Fruit fly (Drosophila melanogaster) whole organism, embryonic: Measurements from ENCODE around the gene Pis.

Source experiments
- Ada2b ChIP-seq: fragments of 200-800 bp; sonication (Bioruptor generic); IDR thresholded peaks from 2 replicates; pipeline ENCODE4 v1.3.6; 2022; ENCODE audit warnings: missing biosample characterization, missing genetic modification characterization
- CG10431 ChIP-seq: fragments of 200-800 bp; sonication (Bioruptor generic); optimal IDR thresholded peaks from 3 replicates; lab custom pipeline; 2018; ENCODE audit warnings: missing biosample characterization, mild to moderate bottlenecking, missing genetic modification characterization
- CG11456 ChIP-seq: fragments of 200-800 bp; sonication (Bioruptor generic); IDR thresholded peaks from 3 replicates; pipeline ENCODE4 v1.3.6; 2022; ENCODE audit warnings: missing biosample characterization, missing genetic modification characterization
- CG12219 ChIP-seq: fragments of 200-800 bp; sonication (Bioruptor generic); optimal IDR thresholded peaks from 3 replicates; lab custom pipeline; 2018; ENCODE audit warnings: missing biosample characterization, mild to moderate bottlenecking, missing genetic modification characterization
- CG12391 ChIP-seq: fragments of 200-800 bp; sonication (Bioruptor generic); optimal IDR thresholded peaks from 3 replicates; lab custom pipeline; 2018; ENCODE audit warnings: missing biosample characterization, mild to moderate bottlenecking, missing genetic modification characterization, moderate library complexity
- CG15011 ChIP-seq: fragments of 200-800 bp; sonication (Bioruptor generic); optimal IDR thresholded peaks from 3 replicates; lab custom pipeline; 2018; ENCODE audit warnings: missing biosample characterization, mild to moderate bottlenecking, missing genetic modification characterization
- CG15479 ChIP-seq: fragments of 200-800 bp; sonication (Bioruptor generic); optimal IDR thresholded peaks from 3 replicates; lab custom pipeline; 2019; ENCODE audit warnings: missing biosample characterization, mild to moderate bottlenecking, missing genetic modification characterization, moderate library complexity
- CG1602 ChIP-seq: fragments of 200-800 bp; sonication (Bioruptor generic); optimal IDR thresholded peaks from 3 replicates; lab custom pipeline; 2016; ENCODE audit warnings: missing biosample characterization, missing genetic modification characterization
- CG1647 ChIP-seq: fragments of 200-800 bp; sonication (Bioruptor generic); optimal IDR thresholded peaks from 3 replicates; lab custom pipeline; 2016; ENCODE audit warnings: missing biosample characterization, missing genetic modification characterization
- CG16779 ChIP-seq: fragments of 200-800 bp; sonication (Bioruptor generic); IDR thresholded peaks from 2 replicates; pipeline ENCODE4 v1.3.6; 2022; ENCODE audit warnings: missing biosample characterization, missing genetic modification characterization
- CG17359 ChIP-seq: fragments of 200-800 bp; sonication (Bioruptor generic); optimal IDR thresholded peaks from 3 replicates; lab custom pipeline; 2018; ENCODE audit warnings: missing biosample characterization, mild to moderate bottlenecking, missing genetic modification characterization, moderate library complexity
- CG17612 ChIP-seq: fragments of 200-800 bp; sonication (Bioruptor generic); IDR thresholded peaks from 2 replicates; pipeline ENCODE4 v1.3.6; 2022; ENCODE audit warnings: missing biosample characterization, missing genetic modification characterization
- CG17802 ChIP-seq: fragments of 200-800 bp; sonication (Bioruptor generic); optimal IDR thresholded peaks from 2 replicates; lab custom pipeline; 2018; ENCODE audit warnings: missing biosample characterization, mild to moderate bottlenecking, missing genetic modification characterization, moderate library complexity
- CG31388 ChIP-seq: fragments of 200-800 bp; sonication (Bioruptor generic); optimal IDR thresholded peaks from 2 replicates; lab custom pipeline; 2016; ENCODE audit warnings: missing biosample characterization, missing genetic modification characterization
- CG32532 ChIP-seq: fragments of 200-800 bp; sonication (Bioruptor generic); IDR thresholded peaks from 2 replicates; pipeline ENCODE4 v1.3.6; 2022; ENCODE audit warnings: missing biosample characterization, missing genetic modification characterization
- CG34422 ChIP-seq: fragments of 200-800 bp; sonication (Bioruptor generic); IDR thresholded peaks from 3 replicates; pipeline ENCODE4 v1.3.6; 2022; ENCODE audit warnings: missing biosample characterization, missing genetic modification characterization
- CG4360 ChIP-seq: fragments of 200-800 bp; sonication (Bioruptor generic); IDR thresholded peaks from 2 replicates; pipeline ENCODE4 v1.3.6; 2022; ENCODE audit warnings: missing biosample characterization, missing genetic modification characterization
- CG4730 ChIP-seq: fragments of 200-800 bp; sonication (Bioruptor generic); IDR thresholded peaks from 2 replicates; pipeline ENCODE4 v1.3.6; 2022; ENCODE audit warnings: missing biosample characterization, missing genetic modification characterization
- CG6683 ChIP-seq: fragments of 200-800 bp; sonication (Bioruptor generic); optimal IDR thresholded peaks from 2 replicates; lab custom pipeline; 2017; ENCODE audit warnings: missing biosample characterization, mild to moderate bottlenecking, missing genetic modification characterization, missing genetic modification reagents
- CG7372 ChIP-seq: fragments of 200-800 bp; sonication (Bioruptor generic); IDR thresholded peaks from 2 replicates; pipeline ENCODE4 v1.3.6; 2022; ENCODE audit warnings: missing biosample characterization, missing genetic modification characterization
- CG7786 ChIP-seq: fragments of 200-800 bp; sonication (Bioruptor generic); optimal IDR thresholded peaks from 2 replicates; lab custom pipeline; 2016; ENCODE audit warnings: missing biosample characterization, missing genetic modification characterization
- CG9727 ChIP-seq: fragments of 200-800 bp; sonication (Bioruptor generic); optimal IDR thresholded peaks from 3 replicates; lab custom pipeline; 2017; ENCODE audit warnings: missing biosample characterization, mild to moderate bottlenecking, missing genetic modification characterization
- D ChIP-seq, 2 experiments: fragments of 200-800 bp in 1 of 2; fragments of >200 bp in 1 of 2; sonication (Bioruptor generic) in 1 of 2; optimal IDR thresholded peaks; 2 replicates in 1 of 2; 3 replicates in 1 of 2; lab custom pipeline; 2017; ENCODE audit warnings: mild to moderate bottlenecking in 1 of 2, missing biosample characterization in 1 of 2, missing genetic modification characterization in 1 of 2, missing genetic modification reagents in 1 of 2
- Deaf1 ChIP-seq: fragments of 200-800 bp; optimal IDR thresholded peaks from 3 replicates; lab custom pipeline; 2019; ENCODE audit warnings: missing biosample characterization, mild to moderate bottlenecking, missing genetic modification characterization, moderate library complexity
- Fer1 ChIP-seq: fragments of 200-800 bp; sonication (Bioruptor generic); optimal IDR thresholded peaks from 2 replicates; lab custom pipeline; 2017; ENCODE audit warnings: missing biosample characterization, mild to moderate bottlenecking, missing genetic modification characterization
- Hey ChIP-seq: fragments of 200-800 bp; sonication (Bioruptor generic); optimal IDR thresholded peaks from 3 replicates; lab custom pipeline; 2018; ENCODE audit warnings: missing biosample characterization, mild to moderate bottlenecking, missing genetic modification characterization
- NC2α ChIP-seq: fragments of 200-800 bp; sonication (Bioruptor generic); optimal IDR thresholded peaks from 2 replicates; lab custom pipeline; 2016; ENCODE audit warnings: missing biosample characterization, missing genetic modification characterization
- NK7.1 ChIP-seq: fragments of 200-800 bp; sonication (Bioruptor generic); optimal IDR thresholded peaks from 3 replicates; lab custom pipeline; 2016; ENCODE audit warnings: missing biosample characterization, missing genetic modification characterization
- Oli ChIP-seq: fragments of 200-800 bp; sonication (Bioruptor generic); optimal IDR thresholded peaks from 2 replicates; lab custom pipeline; 2018; ENCODE audit warnings: missing biosample characterization, mild to moderate bottlenecking, missing genetic modification characterization, moderate library complexity
- Opbp ChIP-seq: fragments of 200-800 bp; sonication (Bioruptor generic); IDR thresholded peaks from 3 replicates; pipeline ENCODE4 v1.3.6; 2022; ENCODE audit warnings: missing biosample characterization, missing genetic modification characterization; ENCODE audit not compliant: partially characterized antibody
- Sin3A ChIP-seq: fragments of >200 bp; optimal IDR thresholded peaks from 2 replicates; lab custom pipeline; 2018
- Sox102F ChIP-seq: fragments of 200-800 bp; sonication (Bioruptor generic); optimal IDR thresholded peaks from 2 replicates; lab custom pipeline; 2018; ENCODE audit warnings: missing biosample characterization, mild to moderate bottlenecking, missing genetic modification characterization, moderate library complexity
- Taf1 ChIP-seq: fragments of 200-800 bp; sonication (Bioruptor generic); IDR thresholded peaks from 2 replicates; pipeline ENCODE4 v1.3.6; 2022; ENCODE audit warnings: missing biosample characterization, missing genetic modification characterization
- ase ChIP-seq: fragments of 200-800 bp; sonication (Bioruptor generic); IDR thresholded peaks from 3 replicates; pipeline ENCODE4 v1.3.6; 2022; ENCODE audit warnings: missing biosample characterization, missing genetic modification characterization
- chn ChIP-seq: fragments of 200-800 bp; sonication (Bioruptor generic); optimal IDR thresholded peaks from 2 replicates; lab custom pipeline; 2016; ENCODE audit warnings: missing biosample characterization, missing genetic modification characterization
- dimm ChIP-seq: fragments of 200-800 bp; sonication (Bioruptor generic); IDR thresholded peaks from 2 replicates; pipeline ENCODE4 v1.3.6; 2022; ENCODE audit warnings: missing biosample characterization, missing genetic modification characterization
- en ChIP-seq: fragments of 200-800 bp; sonication (Bioruptor generic); optimal IDR thresholded peaks from 2 replicates; lab custom pipeline; 2016; ENCODE audit warnings: missing biosample characterization, missing genetic modification characterization
- esg ChIP-seq: fragments of 200-800 bp; sonication (Bioruptor generic); conservative IDR thresholded peaks from 2 replicates; pipeline ENCODE4 v1.3.6; 2022; ENCODE audit warnings: missing biosample characterization, missing genetic modification characterization
- gro ChIP-seq: fragments of 200-800 bp; sonication (Bioruptor generic); optimal IDR thresholded peaks from 2 replicates; lab custom pipeline; 2016; ENCODE audit warnings: missing biosample characterization, missing genetic modification characterization
- gt ChIP-seq: fragments of 200-800 bp; sonication (Bioruptor generic); IDR thresholded peaks from 2 replicates; pipeline ENCODE4 v1.3.6; 2022; ENCODE audit warnings: missing biosample characterization, missing genetic modification characterization
- ham ChIP-seq: fragments of 200-800 bp; sonication (Bioruptor generic); IDR thresholded peaks from 2 replicates; pipeline ENCODE4 v1.3.6; 2022; ENCODE audit warnings: missing biosample characterization, missing genetic modification characterization
- hbn ChIP-seq: fragments of 200-800 bp; sonication (Bioruptor generic); IDR thresholded peaks from 2 replicates; pipeline ENCODE4 v1.3.6; 2022; ENCODE audit warnings: missing biosample characterization, missing genetic modification characterization; ENCODE audit not compliant: partially characterized antibody
- inv ChIP-seq: fragments of 200-800 bp; sonication (Bioruptor generic); IDR thresholded peaks from 2 replicates; pipeline ENCODE4 v1.3.6; 2022; ENCODE audit warnings: missing biosample characterization, missing genetic modification characterization; ENCODE audit not compliant: partially characterized antibody
- knrl ChIP-seq: fragments of 200-800 bp; sonication (Bioruptor generic); IDR thresholded peaks from 3 replicates; pipeline ENCODE4 v1.3.6; 2022; ENCODE audit warnings: missing biosample characterization, missing genetic modification characterization; ENCODE audit not compliant: partially characterized antibody
- lola ChIP-seq, 3 experiments: fragments of >200 bp in 2 of 3; fragments of 200-800 bp in 1 of 3; sonication (Bioruptor generic) in 1 of 3; optimal IDR thresholded peaks; 2 replicates each; lab custom pipeline; 2017 to 2019; ENCODE audit warnings: missing biosample characterization in 3 of 3, missing genetic modification characterization in 3 of 3, mild to moderate bottlenecking in 1 of 3, moderate library complexity in 1 of 3
- pita ChIP-seq: fragments of 200-800 bp; sonication (Bioruptor generic); optimal IDR thresholded peaks from 2 replicates; lab custom pipeline; 2017; ENCODE audit warnings: missing biosample characterization, mild to moderate bottlenecking, missing genetic modification characterization
- pros ChIP-seq: fragments of 200-800 bp; sonication (Bioruptor generic); optimal IDR thresholded peaks from 3 replicates; lab custom pipeline; 2019; ENCODE audit warnings: missing biosample characterization, mild to moderate bottlenecking, missing genetic modification characterization, moderate library complexity
- psq ChIP-seq: fragments of 200-800 bp; sonication (Bioruptor generic); optimal IDR thresholded peaks from 2 replicates; lab custom pipeline; 2017; ENCODE audit warnings: missing biosample characterization, missing genetic modification characterization
- rib ChIP-seq: fragments of 200-800 bp; sonication (Bioruptor generic); IDR thresholded peaks from 2 replicates; pipeline ENCODE4 v1.3.6; 2022; ENCODE audit warnings: missing biosample characterization, missing genetic modification characterization
- row ChIP-seq: fragments of 200-800 bp; sonication (Bioruptor generic); IDR thresholded peaks from 3 replicates; pipeline ENCODE4 v1.3.6; 2022; ENCODE audit warnings: missing biosample characterization, missing genetic modification characterization
- sd ChIP-seq: fragments of 200-800 bp; sonication (Bioruptor generic); optimal IDR thresholded peaks from 3 replicates; lab custom pipeline; 2018; ENCODE audit warnings: missing biosample characterization, mild to moderate bottlenecking, missing genetic modification characterization, moderate library complexity
- twi ChIP-seq: fragments of 200-800 bp; optimal IDR thresholded peaks from 2 replicates; lab custom pipeline; 2019; ENCODE audit warnings: missing biosample characterization, mild to moderate bottlenecking, missing genetic modification characterization, moderate library complexity

Gene Pis

DNA sequence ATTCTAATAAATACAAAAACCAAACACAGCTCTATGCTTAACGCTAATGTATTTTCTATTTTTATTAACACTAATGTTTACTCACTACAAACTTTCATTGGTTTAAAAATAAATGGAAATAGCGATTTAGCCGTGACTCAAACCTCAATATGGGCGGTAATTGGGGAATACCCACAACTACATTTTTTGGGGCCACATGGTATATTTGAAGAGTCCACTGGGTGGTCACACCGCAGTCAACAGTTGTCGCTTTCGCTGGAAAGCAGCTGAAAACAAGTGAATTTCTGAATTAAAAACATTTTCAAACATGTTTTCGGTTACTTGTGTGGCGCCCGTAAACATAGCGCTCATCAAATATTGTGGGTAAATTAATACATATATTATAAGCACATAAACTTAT lies 45.4 kb upstream of the Pis start, which contains the start of gene Mvd (continued):
- no peak for TF ChIP-seq en (GFP tag; lab: Kevin White, UChicago)
- no peak for TF ChIP-seq ham (GFP tag; lab: Robert Waterston, UW)
- no peak for TF ChIP-seq CG17612 (GFP tag; lab: Robert Waterston, UW)
- TF ChIP-seq esg = no peak
- TF ChIP-seq pita = peak; percentile 65
- no peak for TF ChIP-seq twi (tag; lab: Kevin White, UChicago)
- TF ChIP-seq CG34422 (GFP tag; lab: Robert Waterston, UW) = no peak; the same call in 2 of the 3 replicates
- peak; percentile 6 for TF ChIP-seq gro (GFP tag; lab: Kevin White, UChicago)
- no peak for TF ChIP-seq CG15011 (GFP tag; lab: Kevin White, UChicago)
- TF ChIP-seq CG17802 (tag; lab: Kevin White, UChicago) = no peak
- TF ChIP-seq CG7372 = no peak
- TF ChIP-seq inv (GFP tag; lab: Robert Waterston, UW) = no peak
- TF ChIP-seq ase (GFP tag; lab: Robert Waterston, UW) = no peak
- TF ChIP-seq CG32532 (GFP tag; lab: Robert Waterston, UW) = no peak
- TF ChIP-seq dimm (GFP tag; lab: Robert Waterston, UW) = no peak
- no peak for TF ChIP-seq CG15479 (GFP tag; lab: Kevin White, UChicago)
- TF ChIP-seq CG9727 (GFP tag; lab: Kevin White, UChicago) = no peak
- TF ChIP-seq pros = no peak
- no peak for TF ChIP-seq NK7.1 (GFP tag; lab: Kevin White, UChicago)
- TF ChIP-seq CG31388 (GFP tag; lab: Kevin White, UChicago) = no peak
- TF ChIP-seq chn (GFP tag; lab: Kevin White, UChicago) = no peak
- TF ChIP-seq CG10431 (GFP tag; lab: Kevin White, UChicago) = no peak
- peak; percentile 4 for TF ChIP-seq Sin3A (lab: Kevin White, UChicago)
- TF ChIP-seq CG1647 (GFP tag; lab: Kevin White, UChicago) = no peak
- TF ChIP-seq sd (tag; lab: Kevin White, UChicago) = no peak
- peak; percentile 39 for TF ChIP-seq Fer1 (GFP tag; lab: Kevin White, UChicago)
- peak; percentile 10; the same call in 1 of the 3 replicates for TF ChIP-seq knrl (GFP tag; lab: Robert Waterston, UW)
- no peak for TF ChIP-seq CG17359 (tag; lab: Kevin White, UChicago)
- peak; percentile 69 for TF ChIP-seq Opbp (GFP tag; lab: Robert Waterston, UW)
- TF ChIP-seq NC2α (GFP tag; lab: Kevin White, UChicago) = no peak
- no peak for TF ChIP-seq Hey
- no peak; the same call in 1 of the 3 replicates for TF ChIP-seq row
- no peak for TF ChIP-seq CG1602
- TF ChIP-seq gt (GFP tag; lab: Robert Waterston, UW) = no peak
- TF ChIP-seq CG12391 (tag; lab: Kevin White, UChicago) = no peak
- no peak for TF ChIP-seq hbn (GFP tag; lab: Robert Waterston, UW)
- no peak for TF ChIP-seq CG11456 (GFP tag; lab: Robert Waterston, UW)
- no peak for TF ChIP-seq Ada2b (GFP tag; lab: Robert Waterston, UW)
- no peak for TF ChIP-seq psq (GFP tag; lab: Kevin White, UChicago)
- TF ChIP-seq CG12219 (GFP tag; lab: Kevin White, UChicago) = no peak
- TF ChIP-seq Oli (tag; lab: Kevin White, UChicago) = no peak
- TF ChIP-seq CG16779 (GFP tag; lab: Robert Waterston, UW) = no peak
- TF ChIP-seq CG4360 (GFP tag; lab: Robert Waterston, UW) = no peak
- TF ChIP-seq CG7786 (GFP tag; lab: Kevin White, UChicago) = no peak
- TF ChIP-seq Taf1 (GFP tag; lab: Robert Waterston, UW) = no peak
- no peak for TF ChIP-seq lola (GFP tag; optimal IDR thresholded peaks at IDR 0.05; lab: Kevin White, UChicago)
- TF ChIP-seq Sox102F (GFP tag; lab: Kevin White, UChicago) = no peak
- no peak for TF ChIP-seq CG4730 (GFP tag; lab: Robert Waterston, UW)
- no peak for TF ChIP-seq Deaf1 (tag; lab: Kevin White, UChicago)
- TF ChIP-seq CG6683 (GFP tag; lab: Kevin White, UChicago) = no peak
- TF ChIP-seq rib (GFP tag; lab: Robert Waterston, UW) = no peak
- no peak for TF ChIP-seq D (optimal IDR thresholded peaks at IDR 0.05; lab: Kevin White, UChicago)
- no peak for TF ChIP-seq D (GFP tag; optimal IDR thresholded peaks at IDR 0.05; lab: Kevin White, UChicago)
